Fruit fly (Drosophila melanogaster) whole organism, wandering third instar larva: ENCODE data around the gene Rpn12.

Experiments used
- Abd-B ChIP-seq: fragments of >200 bp; optimal IDR thresholded peaks from 2 replicates; lab custom pipeline; 2017; ENCODE audit warnings: missing biosample characterization, missing genetic modification characterization
- CG32264 ChIP-seq: fragments of 200-800 bp; sonication (Bioruptor generic); optimal IDR thresholded peaks from 2 replicates; lab custom pipeline; 2016; ENCODE audit warnings: missing biosample characterization, missing genetic modification characterization
- CG9705 ChIP-seq: fragments of 200-800 bp; sonication (Bioruptor generic); optimal IDR thresholded peaks from 2 replicates; lab custom pipeline; 2018; ENCODE audit warnings: missing biosample characterization, mild to moderate bottlenecking, missing genetic modification characterization
- CrebA ChIP-seq: fragments of 200-800 bp; sonication (Bioruptor generic); optimal IDR thresholded peaks from 2 replicates; lab custom pipeline; 2016; ENCODE audit warnings: missing biosample characterization, mild to moderate bottlenecking, missing genetic modification characterization, borderline replicate concordance
- Dfd ChIP-seq: fragments of >200 bp; optimal IDR thresholded peaks from 2 replicates; lab custom pipeline; 2017; ENCODE audit warnings: missing biosample characterization, missing genetic modification characterization
- Dif ChIP-seq: fragments of 200-275, 200-300 bp; sonication (Bioruptor generic); optimal IDR thresholded peaks from 2 replicates; lab custom pipeline; 2018; ENCODE audit warnings: missing biosample characterization, missing genetic modification characterization; ENCODE audit not compliant: partially characterized antibody
- GATAd ChIP-seq: sonication (Bioruptor generic); optimal IDR thresholded peaks from 2 replicates; lab custom pipeline; 2016; ENCODE audit warnings: missing biosample characterization, missing genetic modification characterization
- HLH106 ChIP-seq: fragments of 200-800 bp; optimal IDR thresholded peaks from 3 replicates; lab custom pipeline; 2019; ENCODE audit warnings: missing biosample characterization, mild to moderate bottlenecking, missing genetic modification characterization, moderate library complexity
- Hnf4 ChIP-seq: fragments of 200-800 bp; sonication (Bioruptor generic); optimal IDR thresholded peaks from 2 replicates; lab custom pipeline; 2016; ENCODE audit warnings: missing biosample characterization, mild to moderate bottlenecking, missing genetic modification characterization
- Hr78 ChIP-seq: fragments of >200 bp; optimal IDR thresholded peaks from 2 replicates; lab custom pipeline; 2017; ENCODE audit warnings: missing biosample characterization, missing genetic modification characterization
- Hr83 ChIP-seq: fragments of 200-300 bp; sonication (Bioruptor generic); optimal IDR thresholded peaks from 2 replicates; lab custom pipeline; 2016; ENCODE audit warnings: missing biosample characterization, mild to moderate bottlenecking, missing genetic modification characterization, moderate library complexity; ENCODE audit not compliant: poor library complexity, severe bottlenecking
- Jra ChIP-seq: sonication (Bioruptor generic); optimal IDR thresholded peaks from 2 replicates; lab custom pipeline; 2016; ENCODE audit warnings: missing biosample characterization, missing genetic modification characterization
- Mio ChIP-seq: sonication (Bioruptor generic); optimal IDR thresholded peaks from 2 replicates; lab custom pipeline; 2016; ENCODE audit warnings: missing biosample characterization, missing genetic modification characterization
- Myc ChIP-seq: fragments of >200 bp; optimal IDR thresholded peaks from 2 replicates; lab custom pipeline; 2017
- N ChIP-seq: fragments of >200 bp; optimal IDR thresholded peaks from 2 replicates; lab custom pipeline; 2018; ENCODE audit warnings: missing biosample characterization, missing external identifiers, missing genetic modification characterization
- OdsH ChIP-seq: fragments of 200-800 bp; sonication (Bioruptor generic); optimal IDR thresholded peaks from 2 replicates; lab custom pipeline; 2016; ENCODE audit warnings: missing biosample characterization, mild to moderate bottlenecking, missing genetic modification characterization
- Rel ChIP-seq, 2 experiments: fragments of 200-800 bp; sonication (Bioruptor generic) in 1 of 2; optimal IDR thresholded peaks; 2 replicates in 1 of 2; 3 replicates in 1 of 2; lab custom pipeline; 2016 to 2019; ENCODE audit warnings: mild to moderate bottlenecking in 2 of 2, missing biosample characterization in 2 of 2, missing genetic modification characterization in 2 of 2, moderate library complexity in 1 of 2
- Sp1 ChIP-seq: fragments of 200-800 bp; sonication (Bioruptor generic); optimal IDR thresholded peaks from 3 replicates; lab custom pipeline; 2019; ENCODE audit warnings: missing biosample characterization, mild to moderate bottlenecking, missing genetic modification characterization, moderate library complexity
- Vsx2 ChIP-seq: fragments of 200-300, 225-300 bp; sonication (Bioruptor generic); optimal IDR thresholded peaks from 2 replicates; lab custom pipeline; 2018; ENCODE audit warnings: missing biosample characterization, missing genetic modification characterization; ENCODE audit not compliant: partially characterized antibody
- br ChIP-seq: fragments of 200-800 bp; sonication (Bioruptor generic); optimal IDR thresholded peaks from 2 replicates; lab custom pipeline; 2016; ENCODE audit warnings: missing biosample characterization, missing genetic modification characterization
- brk ChIP-seq: fragments of 200-800 bp; sonication (Bioruptor generic); optimal IDR thresholded peaks from 2 replicates; lab custom pipeline; 2016; ENCODE audit warnings: missing biosample characterization, mild to moderate bottlenecking, missing genetic modification characterization
- dl ChIP-seq, 2 experiments: fragments of 175-275, 200-275 bp in 1 of 2; fragments of 200-275 bp in 1 of 2; sonication (Bioruptor generic); optimal IDR thresholded peaks; lab custom pipeline; 2018; ENCODE audit warnings: mild to moderate bottlenecking in 2 of 2, missing biosample characterization in 2 of 2, missing genetic modification characterization in 2 of 2, moderate library complexity in 2 of 2; ENCODE audit not compliant: partially characterized antibody in 2 of 2, insufficient read depth in 1 of 2
- dmrt93B ChIP-seq: fragments of 200-800 bp; sonication (Bioruptor generic); optimal IDR thresholded peaks from 2 replicates; lab custom pipeline; 2018; ENCODE audit warnings: missing biosample characterization, mild to moderate bottlenecking, missing genetic modification characterization
- dsf ChIP-seq: sonication (Bioruptor generic); optimal IDR thresholded peaks from 2 replicates; lab custom pipeline; 2016; ENCODE audit warnings: missing biosample characterization, missing genetic modification characterization, borderline replicate concordance
- ey ChIP-seq: fragments of 200-800 bp; sonication (Bioruptor generic); optimal IDR thresholded peaks from 2 replicates; lab custom pipeline; 2016; ENCODE audit warnings: missing biosample characterization, missing genetic modification characterization
- foxo ChIP-seq, 2 experiments: fragments of 200-800 bp; sonication (Bioruptor generic); optimal IDR thresholded peaks; 2 replicates in 1 of 2; 3 replicates in 1 of 2; lab custom pipeline; 2016 to 2017; ENCODE audit warnings: missing biosample characterization in 2 of 2, missing genetic modification characterization in 2 of 2
- fru ChIP-seq: fragments of 200-800 bp; sonication (Bioruptor generic); optimal IDR thresholded peaks from 3 replicates; lab custom pipeline; 2016; ENCODE audit warnings: missing biosample characterization, mild to moderate bottlenecking, missing genetic modification characterization
- h ChIP-seq: fragments of 200-800 bp; sonication (Bioruptor generic); optimal IDR thresholded peaks from 3 replicates; lab custom pipeline; 2016; ENCODE audit warnings: missing biosample characterization, mild to moderate bottlenecking, missing genetic modification characterization
- jim ChIP-seq: fragments of 175-275, 200-325 bp; sonication (Bioruptor generic); optimal IDR thresholded peaks from 2 replicates; lab custom pipeline; 2016; ENCODE audit warnings: missing biosample characterization, mild to moderate bottlenecking, missing genetic modification characterization
- lola ChIP-seq: fragments of >200 bp; optimal IDR thresholded peaks from 2 replicates; lab custom pipeline; 2017; ENCODE audit warnings: missing biosample characterization, missing genetic modification characterization
- pan ChIP-seq: fragments of >200 bp; optimal IDR thresholded peaks from 2 replicates; lab custom pipeline; 2017
- psq ChIP-seq: fragments of 200-800 bp; sonication (Bioruptor generic); optimal IDR thresholded peaks from 3 replicates; lab custom pipeline; 2017; ENCODE audit warnings: missing biosample characterization, mild to moderate bottlenecking, missing genetic modification characterization, moderate library complexity
- rgr ChIP-seq: fragments of 200-800 bp; sonication (Bioruptor generic); optimal IDR thresholded peaks from 3 replicates; lab custom pipeline; 2016; ENCODE audit warnings: missing biosample characterization, mild to moderate bottlenecking, missing genetic modification characterization
- sage ChIP-seq: fragments of 200-800 bp; sonication (Bioruptor generic); optimal IDR thresholded peaks from 2 replicates; lab custom pipeline; 2016; ENCODE audit warnings: missing biosample characterization, mild to moderate bottlenecking, missing genetic modification characterization
- sv ChIP-seq: fragments of 200-800 bp; sonication (Bioruptor generic); optimal IDR thresholded peaks from 3 replicates; lab custom pipeline; 2016; ENCODE audit warnings: missing biosample characterization, missing genetic modification characterization
- tai ChIP-seq: sonication (Bioruptor generic); optimal IDR thresholded peaks from 2 replicates; lab custom pipeline; 2016; ENCODE audit warnings: missing biosample characterization, missing genetic modification characterization
- usp ChIP-seq: fragments of >200 bp; optimal IDR thresholded peaks from 2 replicates; lab custom pipeline; 2017; ENCODE audit warnings: missing biosample characterization, missing genetic modification characterization
- woc ChIP-seq: sonication (Bioruptor generic); optimal IDR thresholded peaks from 2 replicates; lab custom pipeline; 2016; ENCODE audit warnings: missing biosample characterization, mild to moderate bottlenecking, missing genetic modification characterization

The Rpn12 gene

DNA sequence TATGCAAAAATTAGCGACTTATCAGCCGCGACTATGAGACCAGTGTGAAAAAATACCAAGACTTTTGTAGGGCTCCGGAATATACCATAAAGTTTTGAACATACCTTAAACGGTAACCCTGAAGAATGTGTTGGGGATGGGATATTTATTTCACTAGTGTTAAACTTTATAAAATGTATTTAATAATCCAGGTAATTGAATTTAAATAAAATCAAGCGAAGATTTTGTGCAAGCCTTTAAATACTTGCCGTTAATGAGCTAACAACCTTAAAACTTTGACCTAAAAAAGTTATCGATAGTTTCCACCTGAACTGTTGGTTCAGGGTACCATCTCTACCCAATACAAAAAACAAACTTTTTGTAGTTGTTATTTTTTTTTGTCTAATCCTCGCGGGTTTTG lies 29.3 kb downstream of the Rpn12 start, which contains the start of gene CG4101 (continued):
- TF ChIP-seq jim (GFP tag; lab: Kevin White, UChicago) (no peak), h (GFP tag; lab: Kevin White, UChicago) (peak; percentile 90), Dfd (GFP tag; lab: Kevin White, UChicago) (no peak)

DNA sequence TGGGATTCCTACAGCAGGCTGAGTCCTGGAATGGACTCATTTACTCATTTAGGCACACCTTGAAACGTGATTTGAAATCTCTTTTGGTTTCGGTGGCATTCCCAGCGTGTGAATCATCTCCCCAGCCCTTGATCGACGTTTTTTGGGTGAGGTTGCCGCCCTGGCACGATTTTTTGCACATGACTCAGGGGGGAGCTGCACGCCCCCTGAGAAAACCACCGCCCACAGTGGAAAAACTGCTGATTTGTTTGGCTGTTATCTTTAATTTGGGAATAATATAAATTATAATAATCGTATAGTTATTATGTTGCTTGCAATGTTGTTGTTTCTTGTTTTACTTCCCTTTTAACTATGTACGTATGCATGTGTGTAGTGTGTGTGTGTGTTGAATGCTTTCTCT lies 30.1 kb downstream of the Rpn12 start:
- TF ChIP-seq Dif (GFP tag; lab: Kevin White, UChicago) = no peak
- no peak for TF ChIP-seq dsf (GFP tag; lab: Kevin White, UChicago)
- peak; percentile 37 for TF ChIP-seq rgr (GFP tag; lab: Kevin White, UChicago)
- TF ChIP-seq foxo (GFP tag; optimal IDR thresholded peaks at IDR 0.05; lab: Kevin White, UChicago) = peak in 1 of 2 experiments; percentile 47
- no peak for TF ChIP-seq Mio (GFP tag; lab: Kevin White, UChicago)
- TF ChIP-seq h (GFP tag; lab: Kevin White, UChicago) = peak; percentile 48
- TF ChIP-seq usp (GFP tag; lab: Kevin White, UChicago) = no peak
- no peak for TF ChIP-seq ey
- no peak for TF ChIP-seq Myc
- no peak for TF ChIP-seq sv
- TF ChIP-seq jim (GFP tag; lab: Kevin White, UChicago) = no peak
- TF ChIP-seq Hr78 (GFP tag; lab: Kevin White, UChicago) = no peak
- no peak for TF ChIP-seq N (GFP tag; lab: Kevin White, UChicago)
- TF ChIP-seq tai (GFP tag; lab: Kevin White, UChicago) = no peak
- TF ChIP-seq GATAd = no peak
- TF ChIP-seq fru = peak; percentile 5
- TF ChIP-seq Hr83 (GFP tag; lab: Kevin White, UChicago) = peak; percentile 60
- no peak for TF ChIP-seq OdsH (GFP tag; lab: Kevin White, UChicago)
- TF ChIP-seq woc (GFP tag; lab: Kevin White, UChicago) = no peak
- TF ChIP-seq Jra (GFP tag; lab: Kevin White, UChicago) = peak; percentile 74
- peak; percentile 10 for TF ChIP-seq psq
- TF ChIP-seq CG9705 (GFP tag; lab: Kevin White, UChicago) = no peak
- no peak for TF ChIP-seq Abd-B (GFP tag; lab: Kevin White, UChicago)
- TF ChIP-seq br (GFP tag; lab: Kevin White, UChicago) = peak; percentile 15
- no peak for TF ChIP-seq Sp1
- no peak for TF ChIP-seq Vsx2 (GFP tag; lab: Kevin White, UChicago)
- no peak for TF ChIP-seq Hnf4 (GFP tag; lab: Kevin White, UChicago)
- TF ChIP-seq CrebA (GFP tag; lab: Kevin White, UChicago) = no peak
- no peak for TF ChIP-seq brk (GFP tag; lab: Kevin White, UChicago)
- peak; percentile 52 for TF ChIP-seq Rel (GFP tag; optimal IDR thresholded peaks at IDR 0.05; lab: Kevin White, UChicago)
- peak; percentile 76 for TF ChIP-seq Rel (tag; optimal IDR thresholded peaks at IDR 0.05; lab: Kevin White, UChicago)
- no peak for TF ChIP-seq pan (lab: Kevin White, UChicago)
- peak; percentile 26 for TF ChIP-seq HLH106
- TF ChIP-seq Dfd (GFP tag; lab: Kevin White, UChicago) = no peak
- no peak for TF ChIP-seq CG32264 (GFP tag; lab: Kevin White, UChicago)
- no peak for TF ChIP-seq lola (GFP tag; lab: Kevin White, UChicago)
- TF ChIP-seq dmrt93B (GFP tag; lab: Kevin White, UChicago) = no peak
- TF ChIP-seq sage (GFP tag; lab: Kevin White, UChicago) = peak; percentile 62
- no peak for TF ChIP-seq dl (GFP tag; optimal IDR thresholded peaks at IDR 0.05; lab: Kevin White, UChicago; ENCODE audit: insufficient read depth in 1 of 2, partially characterized antibody in 2 of 2)

DNA sequence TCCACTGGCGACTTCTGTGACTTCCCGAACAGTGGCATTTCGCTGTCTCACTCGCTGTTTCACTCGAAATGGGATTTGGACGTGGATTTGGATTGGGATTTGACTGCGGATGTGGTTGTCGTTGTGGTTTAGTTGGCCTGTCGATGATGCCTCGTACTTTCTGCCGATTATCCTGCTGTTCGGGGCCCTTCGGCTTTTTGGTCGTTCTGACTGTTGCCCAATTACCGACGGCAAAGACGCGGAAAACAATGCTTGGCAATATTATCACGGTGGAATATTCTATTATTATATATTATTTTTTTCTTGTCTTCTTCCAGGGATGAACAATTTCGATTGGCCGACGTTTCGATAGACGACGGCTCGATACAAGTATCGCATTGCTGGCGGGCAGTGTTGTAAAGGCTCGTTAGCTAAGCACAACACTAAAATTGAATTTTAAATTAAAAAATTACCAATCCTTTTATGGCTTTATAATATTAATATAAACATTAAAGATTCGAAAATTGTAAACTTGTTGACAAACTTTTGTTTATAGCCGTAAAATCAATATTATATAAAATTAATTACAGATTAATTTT lies 32.4 kb downstream of the Rpn12 start, which contains the start of gene Mo25:
Gene Mo25, minus strand, starts transcription at position 341 of the 578 bp plus-strand sequence.
- TF ChIP-seq Abd-B (GFP tag; lab: Kevin White, UChicago) (no peak), h (GFP tag; lab: Kevin White, UChicago) (peak; percentile 67), GATAd (no peak), HLH106 (peak; percentile 51), rgr (GFP tag; lab: Kevin White, UChicago) (peak; percentile 73), Myc (peak; percentile 0), Sp1 (peak; percentile 52), Hr78 (GFP tag; lab: Kevin White, UChicago) (no peak), Rel (GFP tag; optimal IDR thresholded peaks at IDR 0.05; lab: Kevin White, UChicago) (peak; percentile 15), Rel (tag; optimal IDR thresholded peaks at IDR 0.05; lab: Kevin White, UChicago) (peak; percentile 44), N (GFP tag; lab: Kevin White, UChicago) (no peak), dl (GFP tag; optimal IDR thresholded peaks at IDR 0.05; lab: Kevin White, UChicago; ENCODE audit: insufficient read depth in 1 of 2, partially characterized antibody in 2 of 2) (no peak), brk (GFP tag; lab: Kevin White, UChicago) (peak; percentile 75), lola (GFP tag; lab: Kevin White, UChicago) (no peak), fru (peak; percentile 57), Jra (GFP tag; lab: Kevin White, UChicago) (peak; percentile 24), CG9705 (GFP tag; lab: Kevin White, UChicago) (peak; percentile 18), Mio (GFP tag; lab: Kevin White, UChicago) (no peak), pan (lab: Kevin White, UChicago) (no peak), Hr83 (GFP tag; lab: Kevin White, UChicago) (peak; percentile 81), sv (no peak), usp (GFP tag; lab: Kevin White, UChicago) (no peak), foxo (GFP tag; optimal IDR thresholded peaks at IDR 0.05; lab: Kevin White, UChicago) (peak in 1 of 2 experiments; percentile 68), br (GFP tag; lab: Kevin White, UChicago) (peak; percentile 47), OdsH (GFP tag; lab: Kevin White, UChicago) (peak; percentile 42), ey (peak; percentile 25), tai (GFP tag; lab: Kevin White, UChicago) (no peak), Dif (GFP tag; lab: Kevin White, UChicago) (no peak), Dfd (GFP tag; lab: Kevin White, UChicago) (no peak), CG32264 (GFP tag; lab: Kevin White, UChicago) (no peak), psq (peak; percentile 53), dmrt93B (GFP tag; lab: Kevin White, UChicago) (peak; percentile 8), woc (GFP tag; lab: Kevin White, UChicago) (no peak), Hnf4 (GFP tag; lab: Kevin White, UChicago) (peak; percentile 74), Vsx2 (GFP tag; lab: Kevin White, UChicago) (no peak)
